Worm (Caenorhabditis elegans) whole organism, young adult: ENCODE data around the gene rap-1.

Source experiments
- C17E4.6 ChIP-seq: fragments of 200-800 bp; sonication (Bioruptor generic); IDR thresholded peaks from 2 replicates; pipeline ENCODE4 v1.3.6; 2022; ENCODE audit warnings: missing genetic modification reagents, missing genetic modification characterization, missing compliant biosample characterization
- F37B4.10 ChIP-seq: fragments of 200-800 bp; sonication (Bioruptor generic); IDR thresholded peaks from 2 replicates; pipeline ENCODE4 v1.3.6; 2022; ENCODE audit warnings: missing genetic modification characterization, missing compliant biosample characterization
- F57C9.4 ChIP-seq: sonication (generic microtip); optimal IDR thresholded peaks from 2 replicates; lab custom pipeline; 2017; ENCODE audit warnings: mild to moderate bottlenecking, missing genetic modification characterization, missing compliant biosample characterization
- T07F8.4 ChIP-seq: sonication (generic microtip); optimal IDR thresholded peaks from 2 replicates; lab custom pipeline; 2016; ENCODE audit warnings: mild to moderate bottlenecking, missing genetic modification characterization, moderate library complexity, missing compliant biosample characterization
- Y53G8AR.9 ChIP-seq: fragments of 200-800 bp; sonication (Bioruptor generic); conservative IDR thresholded peaks from 2 replicates; pipeline ENCODE4 v1.3.6; 2022; ENCODE audit warnings: missing genetic modification reagents, missing genetic modification characterization, missing compliant biosample characterization
- akir-1 ChIP-seq: fragments of 200-800 bp; sonication (Bioruptor generic); optimal IDR thresholded peaks from 2 replicates; lab custom pipeline; 2018; ENCODE audit warnings: mild to moderate bottlenecking, missing genetic modification characterization, moderate library complexity, missing compliant biosample characterization
- athp-1 ChIP-seq: sonication (generic microtip); optimal IDR thresholded peaks from 2 replicates; lab custom pipeline; 2017; ENCODE audit warnings: mild to moderate bottlenecking, missing genetic modification characterization, missing compliant biosample characterization
- attf-5 ChIP-seq: fragments of 200-800 bp; sonication (Bioruptor generic); optimal IDR thresholded peaks from 2 replicates; lab custom pipeline; 2018; ENCODE audit warnings: mild to moderate bottlenecking, missing genetic modification characterization, missing compliant biosample characterization
- bed-2 ChIP-seq: fragments of 200-800 bp; sonication (Bioruptor generic); IDR thresholded peaks from 2 replicates; pipeline ENCODE4 v1.3.6; 2022; ENCODE audit warnings: missing genetic modification reagents, missing genetic modification characterization, missing compliant biosample characterization
- cebp-1 ChIP-seq, 2 experiments: fragments of 200-800 bp in 1 of 2; sonication (Bioruptor generic) in 1 of 2; sonication (generic microtip) in 1 of 2; IDR thresholded peaks in 1 of 2; optimal IDR thresholded peaks in 1 of 2; 2 replicates each; pipeline versions ENCODE4 v1.3.6 to Lab custom; 2017 to 2022; ENCODE audit warnings: missing compliant biosample characterization in 2 of 2, missing genetic modification characterization in 2 of 2, mild to moderate bottlenecking in 1 of 2, missing genetic modification reagents in 1 of 2, moderate library complexity in 1 of 2
- ceh-27 ChIP-seq: fragments of 200-800 bp; sonication (Bioruptor generic); optimal IDR thresholded peaks from 2 replicates; lab custom pipeline; 2018; ENCODE audit warnings: mild to moderate bottlenecking, missing genetic modification characterization, moderate library complexity, missing compliant biosample characterization
- ceh-58 ChIP-seq: fragments of 200-800 bp; sonication (Bioruptor generic); IDR thresholded peaks from 2 replicates; pipeline ENCODE4 v1.3.6; 2022; ENCODE audit warnings: missing genetic modification characterization, missing compliant biosample characterization
- ceh-91 ChIP-seq: fragments of 200-800 bp; sonication (Bioruptor generic); IDR thresholded peaks from 2 replicates; pipeline ENCODE4 v1.3.6; 2022; ENCODE audit warnings: missing genetic modification reagents, missing genetic modification characterization, missing compliant biosample characterization
- dox-1 ChIP-seq: fragments of 200-800 bp; sonication (Bioruptor generic); IDR thresholded peaks from 2 replicates; pipeline ENCODE4 v1.3.6; 2022; ENCODE audit warnings: missing genetic modification reagents, missing genetic modification characterization, missing compliant biosample characterization
- dpl-1 ChIP-seq: fragments of 150-350 bp; optimal IDR thresholded peaks from 2 replicates; lab custom pipeline; 2014; ENCODE audit warnings: missing biosample characterization, missing genetic modification reagents, missing genetic modification characterization
- egl-18 ChIP-seq: fragments of 200-800 bp; sonication (Bioruptor generic); IDR thresholded peaks from 2 replicates; pipeline ENCODE4 v1.3.6; 2022; ENCODE audit warnings: missing genetic modification reagents, missing genetic modification characterization, missing compliant biosample characterization
- egrh-3 ChIP-seq: fragments of 200-800 bp; sonication (Bioruptor generic); IDR thresholded peaks from 2 replicates; pipeline ENCODE4 v1.3.6; 2022; ENCODE audit warnings: missing genetic modification reagents, missing genetic modification characterization, missing compliant biosample characterization
- him-1 ChIP-seq: sonication (generic microtip); optimal IDR thresholded peaks from 2 replicates; lab custom pipeline; 2016; ENCODE audit warnings: missing genotype, missing genetic modification reagents, missing genetic modification characterization, missing compliant biosample characterization
- hlh-26 ChIP-seq: fragments of 200-800 bp; sonication (Bioruptor generic); conservative IDR thresholded peaks from 2 replicates; pipeline ENCODE4 v1.3.6; 2022; ENCODE audit warnings: missing genetic modification reagents, missing genetic modification characterization, missing compliant biosample characterization
- hmg-1.2 ChIP-seq: fragments of 200-800 bp; sonication (Bioruptor generic); IDR thresholded peaks from 2 replicates; pipeline ENCODE4 v1.3.6; 2022; ENCODE audit warnings: missing genetic modification reagents, missing genetic modification characterization, missing compliant biosample characterization
- lin-26 ChIP-seq: fragments of 200-800 bp; sonication (Bioruptor generic); IDR thresholded peaks from 2 replicates; pipeline ENCODE4 v1.3.6; 2022; ENCODE audit warnings: missing genetic modification reagents, missing genetic modification characterization, missing compliant biosample characterization
- lin-35 ChIP-seq, 3 experiments: fragments of 150-350 bp in 2 of 3; sonication (generic microtip) in 1 of 3; optimal IDR thresholded peaks; 2 replicates each; lab custom pipeline; 2014 to 2018; ENCODE audit warnings: missing biosample characterization in 3 of 3, missing genetic modification characterization in 3 of 3, missing genetic modification reagents in 3 of 3
- lir-1 ChIP-seq: fragments of 200-800 bp; sonication (Bioruptor generic); conservative IDR thresholded peaks from 2 replicates; pipeline ENCODE4 v1.3.6; 2022; ENCODE audit warnings: missing genetic modification reagents, missing genetic modification characterization, missing compliant biosample characterization
- nfya-1 ChIP-seq: sonication (generic microtip); optimal IDR thresholded peaks from 2 replicates; lab custom pipeline; 2017; ENCODE audit warnings: antibody characterized with exemption, missing compliant biosample characterization, missing genetic modification characterization, borderline replicate concordance; ENCODE audit not compliant: insufficient read depth
- nhr-120 ChIP-seq: fragments of 200-800 bp; sonication (Bioruptor generic); IDR thresholded peaks from 2 replicates; pipeline ENCODE4 v1.3.6; 2022; ENCODE audit warnings: missing genetic modification characterization, missing compliant biosample characterization
- nhr-80 ChIP-seq: sonication (generic microtip); optimal IDR thresholded peaks from 2 replicates; lab custom pipeline; 2016; ENCODE audit warnings: missing genetic modification characterization, missing compliant biosample characterization
- pbrm-1 ChIP-seq: fragments of 200-800 bp; sonication (Bioruptor generic); IDR thresholded peaks from 2 replicates; pipeline ENCODE4 v1.3.6; 2022; ENCODE audit warnings: missing genetic modification reagents, missing genetic modification characterization, missing compliant biosample characterization
- repo-1 ChIP-seq: sonication (generic microtip); optimal IDR thresholded peaks from 2 replicates; lab custom pipeline; 2017; ENCODE audit warnings: mild to moderate bottlenecking, missing genetic modification characterization, missing compliant biosample characterization
- tlf-1 ChIP-seq: fragments of 200-800 bp; sonication (Bioruptor generic); optimal IDR thresholded peaks from 2 replicates; lab custom pipeline; 2018; ENCODE audit warnings: mild to moderate bottlenecking, missing genetic modification characterization, missing compliant biosample characterization

Gene rap-1

ce11 chrIV:8923381-8923780 lies 4.7 kb upstream of the rap-1 start (continued):
- TF ChIP-seq C17E4.6 (GFP tag; lab: Robert Waterston, UW): no peak
- TF ChIP-seq dpl-1 (GFP tag; lab: Kevin White, UChicago): no peak
- TF ChIP-seq bed-2 (GFP tag; lab: Robert Waterston, UW): no peak
- no peak for TF ChIP-seq akir-1 (GFP tag; lab: Kevin White, UChicago)
- TF ChIP-seq lin-35 (GFP tag; optimal IDR thresholded peaks at IDR 0.05; lab: Kevin White, UChicago): no peak
- TF ChIP-seq athp-1 (tag; lab: Kevin White, UChicago): no peak
- TF ChIP-seq lir-1 (GFP tag; lab: Robert Waterston, UW): no peak
- TF ChIP-seq egl-18 (GFP tag; lab: Robert Waterston, UW): no peak
- TF ChIP-seq hlh-26 (GFP tag; lab: Robert Waterston, UW): no peak
- TF ChIP-seq tlf-1 (GFP tag; lab: Kevin White, UChicago): no peak
- no peak for TF ChIP-seq nfya-1 (tag; lab: Kevin White, UChicago)
- TF ChIP-seq T07F8.4: no peak
- TF ChIP-seq Y53G8AR.9 (GFP tag; lab: Robert Waterston, UW): no peak
- no peak for TF ChIP-seq nhr-120
- no peak for TF ChIP-seq him-1 (tag; lab: Kevin White, UChicago)
- TF ChIP-seq F57C9.4 (tag; lab: Kevin White, UChicago): no peak

DNA sequence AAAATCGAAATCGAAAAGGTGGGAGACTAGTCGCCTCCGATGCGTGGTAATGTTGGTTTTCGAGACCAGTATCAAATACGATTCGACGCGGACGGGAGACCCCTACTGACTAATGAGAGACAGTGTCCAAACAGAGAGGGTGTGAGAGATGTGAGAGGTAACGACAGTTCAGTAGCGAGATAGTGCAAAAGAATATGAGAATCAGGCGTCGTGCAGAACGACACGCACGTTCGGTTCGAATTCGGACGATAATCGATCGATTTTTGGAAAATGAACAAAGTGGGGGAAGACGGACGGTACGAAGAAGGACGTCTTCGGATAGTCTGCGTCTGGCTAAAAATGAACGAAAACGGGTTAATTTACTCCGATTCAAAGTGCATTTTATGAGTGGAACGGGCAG lies 3.3 kb upstream of the rap-1 start, which contains the start of gene D1046.16:
Gene D1046.16, plus strand, starts transcription at position 195 of the 400 bp plus-strand sequence.
- TF ChIP-seq F37B4.10 (GFP tag; lab: Robert Waterston, UW): no peak
- TF ChIP-seq cebp-1 (GFP tag; IDR thresholded peaks at IDR 0.05; lab: Robert Waterston, UW): no peak
- TF ChIP-seq cebp-1 (tag; optimal IDR thresholded peaks at IDR 0.05; lab: Kevin White, UChicago): peak; percentile 26
- TF ChIP-seq lin-26 (GFP tag; lab: Robert Waterston, UW): 0 out of 2 replicates have a peak, but pooled peaks have one; percentile 33
- peak; percentile 52; the same call in 1 of the 2 replicates for TF ChIP-seq hmg-1.2
- TF ChIP-seq nhr-80 (tag; lab: Kevin White, UChicago): peak; percentile 69
- TF ChIP-seq ceh-27 (GFP tag; lab: Kevin White, UChicago): peak; percentile 51
- 0 out of 2 replicates have a peak, but pooled peaks have one; percentile 53 for TF ChIP-seq dox-1
- no peak for TF ChIP-seq ceh-91 (GFP tag; lab: Robert Waterston, UW)
- peak; percentile 58 for TF ChIP-seq attf-5 (GFP tag; lab: Kevin White, UChicago)

ce11 chrIV:8921166-8921565 lies 2.5 kb upstream of the rap-1 start:
- no peak for TF ChIP-seq pbrm-1 (GFP tag; lab: Robert Waterston, UW)

DNA sequence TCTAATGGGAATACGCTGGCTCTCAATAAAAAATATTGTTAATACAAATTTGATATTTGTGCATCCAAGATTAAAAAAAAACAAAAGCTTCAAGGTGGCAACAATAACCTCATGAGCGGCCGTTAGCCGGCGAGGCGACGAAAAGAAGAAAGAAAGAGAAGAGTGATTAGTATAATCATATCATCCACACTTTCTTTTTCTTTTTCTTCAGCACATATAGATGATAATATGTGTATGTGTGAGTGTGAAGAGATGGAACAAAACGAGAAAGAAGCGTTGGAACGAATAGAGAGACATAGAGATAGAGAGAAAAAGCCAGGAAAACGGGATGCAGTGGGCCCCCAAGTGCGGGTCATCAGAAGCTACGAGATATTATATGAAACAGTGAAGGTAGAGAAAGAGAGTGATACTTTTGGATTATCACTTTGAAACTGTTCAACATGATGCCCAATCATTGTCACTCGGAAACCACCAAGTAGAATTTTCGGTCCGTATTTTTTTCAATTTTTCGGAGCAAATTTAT lies 1.7 kb upstream of the rap-1 start:
- TF ChIP-seq hlh-26 (GFP tag; lab: Robert Waterston, UW) (no peak), hmg-1.2 (peak; percentile 20; the same call in 1 of the 2 replicates), repo-1 (tag; lab: Kevin White, UChicago) (no peak)

- TF ChIP-seq ceh-58 (GFP tag; lab: Robert Waterston, UW) (0 out of 2 replicates have a peak, but pooled peaks have one; percentile 31), egrh-3 (GFP tag; lab: Robert Waterston, UW) (no peak)
- TF ChIP-seq, all 124 proteins: peak for 1
Measured at ce11 chrIV:8916010-8916409, 2.7 kb downstream of the rap-1 start, which contains the start of gene C27B7.9. Gene C27B7.9 (minus strand): TSS chrIV:8916110.
